Worm (Caenorhabditis elegans) whole organism, L4 larva: ENCODE measurements around the gene dnj-20.

Experiments used
- lin-39 ChIP-seq: fragments of 150-350 bp; optimal IDR thresholded peaks from 2 replicates; lab custom pipeline; 2014; ENCODE audit warnings: missing biosample characterization, missing genetic modification reagents, missing genetic modification characterization
- nhr-28 ChIP-seq: fragments of 150-350 bp; optimal IDR thresholded peaks from 2 replicates; lab custom pipeline; 2014; ENCODE audit warnings: missing biosample characterization, missing genetic modification characterization

ce11 chrII:9605954-9606353 is 18.0 kb downstream of the dnj-20 start:
- TF ChIP-seq nhr-28 (tag; lab: Kevin White, UChicago) (peak; percentile 61), lin-39 (tag; lab: Kevin White, UChicago) (no peak)
